Worm (Caenorhabditis elegans) whole organism, L1 larva: Measurements from ENCODE around the gene fbxc-21.

Source experiments
- C16A3.4 ChIP-seq: fragments of 150-350 bp; optimal IDR thresholded peaks from 2 replicates; lab custom pipeline; 2014; ENCODE audit warnings: missing biosample characterization, missing genetic modification characterization
- aly-2 ChIP-seq: fragments of 150-350 bp; optimal IDR thresholded peaks from 2 replicates; lab custom pipeline; 2014; ENCODE audit warnings: missing biosample characterization, missing genetic modification characterization
- blmp-1 ChIP-seq: fragments of 150-350 bp; optimal IDR thresholded peaks from 2 replicates; lab custom pipeline; 2014; ENCODE audit warnings: missing biosample characterization, missing genetic modification characterization
- ceh-90 ChIP-seq: sonication (generic microtip); optimal IDR thresholded peaks from 2 replicates; lab custom pipeline; 2016; ENCODE audit warnings: missing genetic modification characterization, missing compliant biosample characterization
- ces-1 ChIP-seq: fragments of 150-350 bp; optimal IDR thresholded peaks from 2 replicates; lab custom pipeline; 2014; ENCODE audit warnings: missing biosample characterization, missing genetic modification reagents, missing genetic modification characterization
- dsc-1 ChIP-seq: sonication (generic microtip); optimal IDR thresholded peaks from 2 replicates; lab custom pipeline; 2016; ENCODE audit warnings: mild to moderate bottlenecking, missing genetic modification characterization, missing compliant biosample characterization
- efl-3 ChIP-seq: fragments of 200-800 bp; sonication (Bioruptor generic); optimal IDR thresholded peaks from 2 replicates; lab custom pipeline; 2018; ENCODE audit warnings: mild to moderate bottlenecking, missing genetic modification characterization, missing compliant biosample characterization
- elt-3 ChIP-seq, 6 experiments: fragments of 150-350 bp in 1 of 6; sonication (generic microtip); optimal IDR thresholded peaks; 2 replicates each; lab custom pipeline; 2017 to 2018; ENCODE audit warnings: missing biosample characterization in 6 of 6, missing genetic modification characterization in 6 of 6, inconsistent platforms in 1 of 6
- fkh-10 ChIP-seq: sonication (generic microtip); optimal IDR thresholded peaks from 2 replicates; lab custom pipeline; 2017; ENCODE audit warnings: missing biosample characterization, missing genetic modification reagents, missing genetic modification characterization
- fkh-4 ChIP-seq: sonication (generic microtip); optimal IDR thresholded peaks from 2 replicates; lab custom pipeline; 2016; ENCODE audit warnings: missing compliant biosample characterization, missing genetic modification characterization, borderline replicate concordance
- fkh-8 ChIP-seq: sonication (generic microtip); optimal IDR thresholded peaks from 2 replicates; lab custom pipeline; 2016; ENCODE audit warnings: mild to moderate bottlenecking, missing genetic modification characterization, missing compliant biosample characterization
- hlh-17 ChIP-seq: fragments of 200-800 bp; sonication (Bioruptor generic); optimal IDR thresholded peaks from 2 replicates; lab custom pipeline; 2018; ENCODE audit warnings: missing genetic modification characterization, mild to moderate bottlenecking, missing compliant biosample characterization, moderate library complexity, borderline replicate concordance
- hpl-2 ChIP-seq: fragments of 150-350 bp; optimal IDR thresholded peaks from 2 replicates; lab custom pipeline; 2014; ENCODE audit warnings: missing biosample characterization, missing genetic modification reagents, missing genetic modification characterization
- isw-1 ChIP-seq: fragments of 200-800 bp; sonication (Bioruptor generic); IDR thresholded peaks from 2 replicates; pipeline ENCODE4 v1.3.6; 2022; ENCODE audit warnings: missing genetic modification characterization, missing compliant biosample characterization
- lin-13 ChIP-seq: fragments of 150-350 bp; optimal IDR thresholded peaks from 2 replicates; lab custom pipeline; 2014; ENCODE audit warnings: missing biosample characterization, missing genetic modification reagents, missing genetic modification characterization
- lin-35 ChIP-seq, 2 experiments: fragments of 150-350 bp; optimal IDR thresholded peaks; 2 replicates each; lab custom pipeline; 2014; ENCODE audit warnings: missing biosample characterization in 2 of 2, missing genetic modification characterization in 2 of 2, missing genetic modification reagents in 2 of 2
- mab-9 ChIP-seq: fragments of 200-800 bp; sonication (Bioruptor generic); IDR thresholded peaks from 2 replicates; pipeline ENCODE4 v1.3.6; 2022; ENCODE audit warnings: missing genetic modification reagents, missing genetic modification characterization, missing compliant biosample characterization
- mep-1 ChIP-seq: fragments of 150-350 bp; optimal IDR thresholded peaks from 2 replicates; lab custom pipeline; 2014; ENCODE audit warnings: missing biosample characterization, missing genetic modification characterization
- nhr-12 ChIP-seq: sonication (generic microtip); optimal IDR thresholded peaks from 2 replicates; lab custom pipeline; 2017; ENCODE audit warnings: missing biosample characterization, missing genetic modification characterization
- nhr-28 ChIP-seq: fragments of 150-350 bp; optimal IDR thresholded peaks from 2 replicates; lab custom pipeline; 2014; ENCODE audit warnings: missing biosample characterization, missing genetic modification characterization
- nhr-77 ChIP-seq: fragments of 150-350 bp; optimal IDR thresholded peaks from 2 replicates; lab custom pipeline; 2014; ENCODE audit warnings: missing biosample characterization, missing genetic modification characterization
- pag-3 ChIP-seq: sonication (generic microtip); optimal IDR thresholded peaks from 2 replicates; lab custom pipeline; 2017; ENCODE audit warnings: missing genetic modification characterization, mild to moderate bottlenecking, missing compliant biosample characterization, antibody characterized with exemption, borderline replicate concordance; ENCODE audit not compliant: insufficient read depth
- pax-3 ChIP-seq: fragments of 200-800 bp; sonication (Bioruptor generic); optimal IDR thresholded peaks from 2 replicates; lab custom pipeline; 2018; ENCODE audit warnings: mild to moderate bottlenecking, missing genetic modification characterization, moderate library complexity, missing compliant biosample characterization
- pqm-1 ChIP-seq: sonication (generic microtip); optimal IDR thresholded peaks from 3 replicates; lab custom pipeline; 2017; ENCODE audit warnings: missing biosample characterization, missing genetic modification characterization
- snpc-4 ChIP-seq: fragments of 150-350 bp; optimal IDR thresholded peaks from 2 replicates; lab custom pipeline; 2014; ENCODE audit warnings: missing biosample characterization, missing genetic modification characterization
- snu-23 ChIP-seq: sonication (generic microtip); optimal IDR thresholded peaks from 2 replicates; lab custom pipeline; 2016; ENCODE audit warnings: missing genetic modification characterization, missing compliant biosample characterization
- sox-4 ChIP-seq: sonication (generic microtip); optimal IDR thresholded peaks from 2 replicates; lab custom pipeline; 2016; ENCODE audit warnings: missing genetic modification characterization, missing compliant biosample characterization
- sup-37 ChIP-seq: fragments of 200-800 bp; sonication (Bioruptor generic); optimal IDR thresholded peaks from 2 replicates; lab custom pipeline; 2018; ENCODE audit warnings: mild to moderate bottlenecking, missing genetic modification characterization, missing compliant biosample characterization
- tbx-2 ChIP-seq: sonication (generic microtip); optimal IDR thresholded peaks from 2 replicates; lab custom pipeline; 2016; ENCODE audit warnings: missing genetic modification characterization, missing compliant biosample characterization
- tlp-1 ChIP-seq: fragments of 150-350 bp; optimal IDR thresholded peaks from 2 replicates; lab custom pipeline; 2014; ENCODE audit warnings: missing biosample characterization, missing genetic modification characterization
- unc-130 ChIP-seq: fragments of 150-350 bp; optimal IDR thresholded peaks from 2 replicates; lab custom pipeline; 2017; ENCODE audit warnings: missing biosample characterization, missing genetic modification characterization, inconsistent platforms
- vab-15 ChIP-seq: sonication (generic microtip); optimal IDR thresholded peaks from 2 replicates; lab custom pipeline; 2017; ENCODE audit warnings: missing genotype, mild to moderate bottlenecking, missing genetic modification characterization, missing compliant biosample characterization

fbxc-21 gene

DNA sequence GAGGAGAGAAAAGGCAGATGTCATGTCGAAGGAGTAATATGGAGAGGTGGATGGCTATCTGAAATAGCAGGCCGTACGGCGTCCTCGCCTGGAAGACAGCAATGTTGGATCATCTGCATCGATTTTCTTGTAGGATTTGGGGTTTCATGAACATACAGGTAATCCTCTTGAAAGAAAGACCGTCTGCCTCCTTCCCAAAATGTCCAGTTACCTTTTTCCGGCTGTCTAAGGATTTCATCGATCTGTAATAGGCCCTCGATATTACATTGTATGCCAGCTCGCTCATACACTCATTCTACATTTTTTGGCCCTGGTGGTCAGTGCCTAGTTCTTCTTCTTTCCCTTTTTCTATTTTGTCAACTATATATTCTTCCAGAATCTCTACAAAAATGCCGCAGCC is 29.7 kb upstream of the fbxc-21 start, which contains the start of the genes fbxb-5 and btb-8:
TSS of gene fbxb-5 (minus strand) at position 101 of the 400 bp plus-strand sequence.
TSS of gene btb-8 (plus strand) at position 377 of the 400 bp plus-strand sequence.
- TF ChIP-seq vab-15 (no peak), isw-1 (GFP tag; lab: Robert Waterston, UW) (no peak), hpl-2 (GFP tag; lab: Kevin White, UChicago) (no peak)

DNA sequence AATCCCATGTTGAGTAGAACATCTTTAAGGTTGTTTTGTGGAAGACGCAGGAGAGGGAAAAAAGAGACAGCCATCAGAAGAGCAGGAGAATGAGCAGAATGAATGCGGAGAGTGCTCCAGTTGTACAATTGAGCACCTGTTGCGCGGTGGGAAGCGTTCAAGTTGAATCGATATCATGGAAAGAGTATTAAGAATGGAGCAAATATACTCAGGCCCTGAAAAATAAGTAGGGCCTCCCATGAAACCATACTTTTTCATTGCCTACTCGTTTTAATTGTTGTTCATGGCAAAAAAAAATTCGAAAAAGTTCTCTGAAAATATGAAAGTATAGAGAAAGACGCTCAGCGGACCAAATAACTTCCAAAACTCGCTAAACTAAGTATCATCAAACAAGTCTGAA is 26.4 kb upstream of the fbxc-21 start, which contains the start of gene fbxb-48:
TSS of gene fbxb-48 (minus strand) at position 101 of the 400 bp plus-strand sequence.
- no peak for TF ChIP-seq mab-9 (GFP tag; lab: Robert Waterston, UW)

- TF ChIP-seq efl-3, result no peak
- TF ChIP-seq mab-9 (GFP tag; lab: Robert Waterston, UW), result no peak
- no peak for TF ChIP-seq snu-23 (GFP tag; lab: Kevin White, UChicago)
- TF ChIP-seq ceh-90 (tag; lab: Kevin White, UChicago), result no peak
- no peak for TF ChIP-seq pqm-1 (tag; lab: Kevin White, UChicago)
- TF ChIP-seq sup-37 (GFP tag; lab: Kevin White, UChicago), result no peak
- TF ChIP-seq dsc-1 (tag; lab: Kevin White, UChicago), result no peak
- TF ChIP-seq hpl-2 (GFP tag; lab: Kevin White, UChicago), result no peak
- TF ChIP-seq tbx-2 (tag; lab: Kevin White, UChicago), result no peak
- TF ChIP-seq hlh-17 (GFP tag; lab: Kevin White, UChicago), result no peak
- no peak for TF ChIP-seq nhr-77 (tag; lab: Kevin White, UChicago)
- TF ChIP-seq ces-1, result no peak
- no peak for TF ChIP-seq fkh-4 (tag; lab: Kevin White, UChicago)
- no peak for TF ChIP-seq pax-3 (tag; lab: Kevin White, UChicago)
- no peak for TF ChIP-seq sox-4 (tag; lab: Kevin White, UChicago)
- TF ChIP-seq vab-15, result no peak
- TF ChIP-seq snpc-4 (tag; lab: Kevin White, UChicago), result no peak
- no peak for TF ChIP-seq mep-1 (tag; lab: Kevin White, UChicago)
- no peak for TF ChIP-seq fkh-8 (tag; lab: Kevin White, UChicago)
Observed at ce11 chrII:1714772-1715353, 22.1 kb upstream of the fbxc-21 start, which contains the start of gene btb-6. Gene btb-6 (plus strand): TSS chrII:1715303.

ce11 chrII:1712938-1713337 is 20.2 kb upstream of the fbxc-21 start, which contains the start of gene btb-7:
Gene btb-7 (plus strand): TSS chrII:1713238.
- TF ChIP-seq lin-13 (GFP tag; lab: Kevin White, UChicago) (no peak), aly-2 (tag; lab: Kevin White, UChicago) (no peak), sup-37 (GFP tag; lab: Kevin White, UChicago) (no peak), nhr-12 (tag; lab: Kevin White, UChicago) (no peak), elt-3 (tag; optimal IDR thresholded peaks at IDR 0.05; lab: Kevin White, UChicago) (no peak), tlp-1 (no peak), fkh-8 (tag; lab: Kevin White, UChicago) (no peak), lin-35 (GFP tag; optimal IDR thresholded peaks at IDR 0.05; lab: Kevin White, UChicago) (no peak), pax-3 (tag; lab: Kevin White, UChicago) (no peak), snu-23 (GFP tag; lab: Kevin White, UChicago) (no peak), ceh-90 (tag; lab: Kevin White, UChicago) (no peak), nhr-28 (no peak), dsc-1 (tag; lab: Kevin White, UChicago) (no peak), fkh-10 (GFP tag; lab: Kevin White, UChicago) (no peak), unc-130 (no peak), C16A3.4 (tag; lab: Kevin White, UChicago) (no peak)
- TF ChIP-seq, all 84 proteins: peak for 0

ce11 chrII:1709959-1710358 is 17.2 kb upstream of the fbxc-21 start, which contains the start of gene fbxa-184:
Gene fbxa-184 (plus strand): TSS chrII:1710259.
- TF ChIP-seq blmp-1 (tag; lab: Kevin White, UChicago) (no peak), pag-3 (tag; lab: Kevin White, UChicago) (no peak)
